Worm (Caenorhabditis elegans) whole organism, young adult: ENCODE data around the gene F07B10.4.

Experiments used
- B0261.1 ChIP-seq: sonication (generic microtip); optimal IDR thresholded peaks from 2 replicates; lab custom pipeline; 2016; ENCODE audit warnings: mild to moderate bottlenecking, missing genetic modification characterization, moderate library complexity, missing compliant biosample characterization
- F10E7.11 ChIP-seq: sonication (generic microtip); optimal IDR thresholded peaks from 2 replicates; lab custom pipeline; 2017; ENCODE audit warnings: mild to moderate bottlenecking, missing genetic modification characterization, moderate library complexity, missing compliant biosample characterization
- F23B12.7 ChIP-seq: sonication (generic microtip); optimal IDR thresholded peaks from 2 replicates; lab custom pipeline; 2017; ENCODE audit warnings: missing genetic modification characterization, mild to moderate bottlenecking, missing compliant biosample characterization, antibody characterized with exemption, moderate library complexity; ENCODE audit not compliant: insufficient read depth
- F33H1.4 ChIP-seq: fragments of 200-800 bp; sonication (Bioruptor generic); IDR thresholded peaks from 2 replicates; pipeline ENCODE4 v1.3.6; 2022; ENCODE audit warnings: missing genetic modification reagents, missing genetic modification characterization, missing compliant biosample characterization
- F52B5.7 ChIP-seq: sonication (generic microtip); optimal IDR thresholded peaks from 2 replicates; lab custom pipeline; 2016; ENCODE audit warnings: mild to moderate bottlenecking, missing genetic modification characterization, missing compliant biosample characterization
- K11D2.4 ChIP-seq: fragments of 200-800 bp; sonication (Bioruptor generic); IDR thresholded peaks from 2 replicates; pipeline ENCODE4 v1.3.6; 2022; ENCODE audit warnings: missing genetic modification reagents, missing genetic modification characterization, missing compliant biosample characterization
- Y56A3A.18 ChIP-seq: fragments of 200-800 bp; sonication (Bioruptor generic); IDR thresholded peaks from 2 replicates; pipeline ENCODE4 v1.3.6; 2022; ENCODE audit warnings: missing genetic modification reagents, missing genetic modification characterization, missing compliant biosample characterization
- akir-1 ChIP-seq: fragments of 200-800 bp; sonication (Bioruptor generic); optimal IDR thresholded peaks from 2 replicates; lab custom pipeline; 2018; ENCODE audit warnings: mild to moderate bottlenecking, missing genetic modification characterization, moderate library complexity, missing compliant biosample characterization
- attf-6 ChIP-seq: fragments of 200-800 bp; sonication (Bioruptor generic); IDR thresholded peaks from 2 replicates; pipeline ENCODE4 v1.3.6; 2022; ENCODE audit warnings: missing genetic modification reagents, missing genetic modification characterization, missing compliant biosample characterization
- bed-1 ChIP-seq: fragments of 200-800 bp; sonication (Bioruptor generic); IDR thresholded peaks from 2 replicates; pipeline ENCODE4 v1.3.6; 2022; ENCODE audit warnings: missing genetic modification reagents, missing genetic modification characterization, missing compliant biosample characterization
- bed-2 ChIP-seq: fragments of 200-800 bp; sonication (Bioruptor generic); IDR thresholded peaks from 2 replicates; pipeline ENCODE4 v1.3.6; 2022; ENCODE audit warnings: missing genetic modification reagents, missing genetic modification characterization, missing compliant biosample characterization
- ccch-3 ChIP-seq: fragments of 200-800 bp; sonication (Bioruptor generic); optimal IDR thresholded peaks from 2 replicates; lab custom pipeline; 2018; ENCODE audit warnings: mild to moderate bottlenecking, missing genetic modification characterization, missing compliant biosample characterization
- cebp-2 ChIP-seq: fragments of 200-800 bp; sonication (Bioruptor generic); IDR thresholded peaks from 2 replicates; pipeline ENCODE4 v1.3.6; 2022; ENCODE audit warnings: missing genetic modification characterization, missing compliant biosample characterization
- ceh-100 ChIP-seq: fragments of 200-800 bp; sonication (Bioruptor generic); IDR thresholded peaks from 2 replicates; pipeline ENCODE4 v1.3.6; 2022; ENCODE audit warnings: missing genetic modification reagents, missing genetic modification characterization, missing compliant biosample characterization
- ceh-27 ChIP-seq: fragments of 200-800 bp; sonication (Bioruptor generic); optimal IDR thresholded peaks from 2 replicates; lab custom pipeline; 2018; ENCODE audit warnings: mild to moderate bottlenecking, missing genetic modification characterization, moderate library complexity, missing compliant biosample characterization
- die-1 ChIP-seq: sonication (generic microtip); optimal IDR thresholded peaks from 2 replicates; lab custom pipeline; 2016; ENCODE audit warnings: missing genotype, mild to moderate bottlenecking, missing genetic modification characterization, missing compliant biosample characterization
- dpl-1 ChIP-seq: fragments of 150-350 bp; optimal IDR thresholded peaks from 2 replicates; lab custom pipeline; 2014; ENCODE audit warnings: missing biosample characterization, missing genetic modification reagents, missing genetic modification characterization
- egl-44 ChIP-seq: fragments of 200-800 bp; sonication (Bioruptor generic); IDR thresholded peaks from 2 replicates; pipeline ENCODE4 v1.3.6; 2022; ENCODE audit warnings: missing genetic modification reagents, missing genetic modification characterization, missing compliant biosample characterization
- ets-4 ChIP-seq: fragments of 200-800 bp; sonication (Bioruptor generic); optimal IDR thresholded peaks from 2 replicates; lab custom pipeline; 2018; ENCODE audit warnings: mild to moderate bottlenecking, missing genetic modification characterization, missing compliant biosample characterization
- him-1 ChIP-seq: sonication (generic microtip); optimal IDR thresholded peaks from 2 replicates; lab custom pipeline; 2016; ENCODE audit warnings: missing genotype, missing genetic modification reagents, missing genetic modification characterization, missing compliant biosample characterization
- hlh-26 ChIP-seq: fragments of 200-800 bp; sonication (Bioruptor generic); conservative IDR thresholded peaks from 2 replicates; pipeline ENCODE4 v1.3.6; 2022; ENCODE audit warnings: missing genetic modification reagents, missing genetic modification characterization, missing compliant biosample characterization
- hmg-1.2 ChIP-seq: fragments of 200-800 bp; sonication (Bioruptor generic); IDR thresholded peaks from 2 replicates; pipeline ENCODE4 v1.3.6; 2022; ENCODE audit warnings: missing genetic modification reagents, missing genetic modification characterization, missing compliant biosample characterization
- hrde-1 ChIP-seq: sonication (generic microtip); optimal IDR thresholded peaks from 2 replicates; lab custom pipeline; 2016; ENCODE audit warnings: missing genetic modification characterization, mild to moderate bottlenecking, missing compliant biosample characterization, moderate library complexity, missing genotype, missing genetic modification reagents, borderline replicate concordance
- lag-1 ChIP-seq: fragments of 200-800 bp; sonication (Bioruptor generic); IDR thresholded peaks from 2 replicates; pipeline ENCODE4 v1.3.6; 2022; ENCODE audit warnings: missing genetic modification reagents, missing genetic modification characterization, missing compliant biosample characterization
- let-526 ChIP-seq: fragments of 200-800 bp; sonication (Bioruptor generic); IDR thresholded peaks from 2 replicates; pipeline ENCODE4 v1.3.6; 2022; ENCODE audit warnings: missing genetic modification reagents, missing genetic modification characterization, missing compliant biosample characterization
- lin-26 ChIP-seq: fragments of 200-800 bp; sonication (Bioruptor generic); IDR thresholded peaks from 2 replicates; pipeline ENCODE4 v1.3.6; 2022; ENCODE audit warnings: missing genetic modification reagents, missing genetic modification characterization, missing compliant biosample characterization
- lin-40 ChIP-seq: sonication (generic microtip); optimal IDR thresholded peaks from 2 replicates; lab custom pipeline; 2016; ENCODE audit warnings: missing genetic modification characterization, mild to moderate bottlenecking, missing compliant biosample characterization, missing genotype, missing genetic modification reagents
- lin-54 ChIP-seq: fragments of 200-800 bp; sonication (Bioruptor generic); optimal IDR thresholded peaks from 2 replicates; lab custom pipeline; 2018; ENCODE audit warnings: mild to moderate bottlenecking, missing genetic modification characterization, missing compliant biosample characterization
- lir-1 ChIP-seq: fragments of 200-800 bp; sonication (Bioruptor generic); conservative IDR thresholded peaks from 2 replicates; pipeline ENCODE4 v1.3.6; 2022; ENCODE audit warnings: missing genetic modification reagents, missing genetic modification characterization, missing compliant biosample characterization
- madf-10 ChIP-seq: sonication (generic microtip); optimal IDR thresholded peaks from 2 replicates; lab custom pipeline; 2016; ENCODE audit warnings: mild to moderate bottlenecking, missing genetic modification characterization, missing compliant biosample characterization
- mel-28 ChIP-seq: sonication (generic microtip); optimal IDR thresholded peaks from 2 replicates; lab custom pipeline; 2016; ENCODE audit warnings: borderline replicate concordance, mild to moderate bottlenecking, missing genetic modification characterization, missing compliant biosample characterization
- mes-4 ChIP-seq: sonication (generic microtip); optimal IDR thresholded peaks from 2 replicates; lab custom pipeline; 2016; ENCODE audit warnings: missing genotype, missing genetic modification characterization, missing compliant biosample characterization
- nfya-1 ChIP-seq: sonication (generic microtip); optimal IDR thresholded peaks from 2 replicates; lab custom pipeline; 2017; ENCODE audit warnings: antibody characterized with exemption, missing compliant biosample characterization, missing genetic modification characterization, borderline replicate concordance; ENCODE audit not compliant: insufficient read depth
- nhr-27 ChIP-seq: fragments of 200-800 bp; sonication (Bioruptor generic); optimal IDR thresholded peaks from 2 replicates; lab custom pipeline; 2018; ENCODE audit warnings: mild to moderate bottlenecking, missing genetic modification characterization, moderate library complexity, missing compliant biosample characterization
- nhr-90 ChIP-seq: sonication (generic microtip); optimal IDR thresholded peaks from 2 replicates; lab custom pipeline; 2016; ENCODE audit warnings: missing genotype, mild to moderate bottlenecking, missing genetic modification characterization, missing compliant biosample characterization
- rcor-1 ChIP-seq: fragments of 200-800 bp; sonication (Bioruptor generic); IDR thresholded peaks from 2 replicates; pipeline ENCODE4 v1.3.6; 2022; ENCODE audit warnings: missing genetic modification reagents, missing genetic modification characterization, missing compliant biosample characterization
- rec-8 ChIP-seq, 2 experiments: sonication (generic microtip); optimal IDR thresholded peaks; 2 replicates each; lab custom pipeline; 2016; ENCODE audit warnings: mild to moderate bottlenecking in 2 of 2, missing genetic modification characterization in 2 of 2, missing genetic modification reagents in 2 of 2, missing genotype in 2 of 2, missing biosample characterization in 1 of 2, missing compliant biosample characterization in 1 of 2, moderate library complexity in 1 of 2
- sea-2 ChIP-seq: fragments of 200-800 bp; sonication (Bioruptor generic); IDR thresholded peaks from 2 replicates; pipeline ENCODE4 v1.3.6; 2022; ENCODE audit warnings: missing genetic modification characterization, missing compliant biosample characterization
- snpc-1.3 ChIP-seq: sonication (generic microtip); optimal IDR thresholded peaks from 2 replicates; lab custom pipeline; 2017; ENCODE audit warnings: missing genetic modification characterization, mild to moderate bottlenecking, missing compliant biosample characterization, antibody characterized with exemption, moderate library complexity, missing genotype, missing genetic modification reagents; ENCODE audit not compliant: insufficient read depth
- tbp1 ChIP-seq: fragments of 200-800 bp; sonication (Bioruptor generic); optimal IDR thresholded peaks from 2 replicates; lab custom pipeline; 2018; ENCODE audit warnings: mild to moderate bottlenecking, missing genetic modification characterization, missing compliant biosample characterization
- unc-130 ChIP-seq: sonication (generic microtip); optimal IDR thresholded peaks from 2 replicates; lab custom pipeline; 2016; ENCODE audit warnings: missing genetic modification reagents, missing genetic modification characterization, missing compliant biosample characterization
- zfh-2 ChIP-seq: fragments of 200-800 bp; sonication (Bioruptor generic); conservative IDR thresholded peaks from 2 replicates; pipeline ENCODE4 v1.3.6; 2022; ENCODE audit warnings: missing genetic modification reagents, missing genetic modification characterization, missing compliant biosample characterization
- ztf-26 ChIP-seq: sonication (generic microtip); optimal IDR thresholded peaks from 2 replicates; lab custom pipeline; 2017; ENCODE audit warnings: missing genetic modification characterization, missing compliant biosample characterization
- ztf-3 ChIP-seq: fragments of 200-800 bp; sonication (Bioruptor generic); optimal IDR thresholded peaks from 2 replicates; lab custom pipeline; 2018; ENCODE audit warnings: mild to moderate bottlenecking, missing genetic modification characterization, missing compliant biosample characterization

The F07B10.4 gene

ce11 chrV:11234350-11234749, 28.6 kb downstream of the F07B10.4 start, which contains the start of gene T19B10.5 (continued):
- no peak for TF ChIP-seq attf-6 (GFP tag; lab: Robert Waterston, UW)
- TF ChIP-seq zfh-2 = no peak
- no peak for TF ChIP-seq hlh-26 (GFP tag; lab: Robert Waterston, UW)

- TF ChIP-seq F10E7.11 (tag; lab: Kevin White, UChicago) (no peak), him-1 (tag; lab: Kevin White, UChicago) (no peak), ccch-3 (no peak), dpl-1 (GFP tag; lab: Kevin White, UChicago) (no peak), mes-4 (tag; lab: Kevin White, UChicago) (no peak), lin-54 (GFP tag; lab: Kevin White, UChicago) (no peak), rec-8 (tag; optimal IDR thresholded peaks at IDR 0.05; lab: Kevin White, UChicago) (no peak), sea-2 (no peak), K11D2.4 (GFP tag; lab: Robert Waterston, UW) (no peak), bed-2 (GFP tag; lab: Robert Waterston, UW) (no peak), let-526 (GFP tag; lab: Robert Waterston, UW) (no peak), die-1 (tag; lab: Kevin White, UChicago) (no peak), cebp-2 (GFP tag; lab: Robert Waterston, UW) (no peak), nhr-27 (tag; lab: Kevin White, UChicago) (no peak), bed-1 (GFP tag; lab: Robert Waterston, UW) (no peak), snpc-1.3 (no peak), rcor-1 (GFP tag; lab: Robert Waterston, UW) (no peak), Y56A3A.18 (GFP tag; lab: Robert Waterston, UW) (no peak), B0261.1 (tag; lab: Kevin White, UChicago) (no peak)
- TF ChIP-seq, all 124 proteins: peak for 0
These were observed 31.7 kb downstream of the F07B10.4 start for ce11 chrV:11231177-11231576.

- TF ChIP-seq mel-28 (no peak), unc-130 (peak; percentile 28), F52B5.7 (no peak), ceh-100 (GFP tag; lab: Robert Waterston, UW) (peak; percentile 92), lin-26 (GFP tag; lab: Robert Waterston, UW) (peak; percentile 71; the same call in 1 of the 2 replicates), tbp1 (GFP tag; lab: Kevin White, UChicago) (peak; percentile 62), hmg-1.2 (GFP tag; lab: Robert Waterston, UW) (peak; percentile 94), nfya-1 (tag; lab: Kevin White, UChicago) (no peak), ztf-26 (no peak), die-1 (tag; lab: Kevin White, UChicago) (peak; percentile 15), hrde-1 (tag; lab: Kevin White, UChicago) (no peak), cebp-2 (GFP tag; lab: Robert Waterston, UW) (no peak), snpc-1.3 (no peak), F33H1.4 (GFP tag; lab: Robert Waterston, UW) (peak; percentile 89), rcor-1 (GFP tag; lab: Robert Waterston, UW) (peak; percentile 14; the same call in 1 of the 2 replicates), K11D2.4 (GFP tag; lab: Robert Waterston, UW) (0 out of 2 replicates have a peak, but pooled peaks have one; percentile 42), lin-40 (tag; lab: Kevin White, UChicago) (peak; percentile 67), nhr-90 (tag; lab: Kevin White, UChicago) (no peak), lag-1 (no peak), akir-1 (GFP tag; lab: Kevin White, UChicago) (no peak), F23B12.7 (tag; lab: Kevin White, UChicago) (peak; percentile 53), egl-44 (GFP tag; lab: Robert Waterston, UW) (no peak), ets-4 (no peak), zfh-2 (no peak), ceh-27 (GFP tag; lab: Kevin White, UChicago) (peak; percentile 82), lir-1 (peak; percentile 45; the same call in 1 of the 2 replicates), madf-10 (tag; lab: Kevin White, UChicago) (peak; percentile 76), ztf-3 (GFP tag; lab: Kevin White, UChicago) (no peak)
These were observed 34.2 kb downstream of the F07B10.4 start, which contains the start of gene pqn-70 for ce11 chrV:11228653-11229173. Gene pqn-70 (minus strand): TSS chrV:11228703.
